Fruit fly (Drosophila melanogaster) whole organism, adult: ENCODE results near the gene CG15922.

ENCODE experiments used
- CG1620 ChIP-seq: fragments of 200-800 bp; sonication (Bioruptor generic); optimal IDR thresholded peaks from 2 replicates; lab custom pipeline; 2016; ENCODE audit warnings: missing biosample characterization, missing genetic modification characterization
- CG5204 ChIP-seq: fragments of 200-800 bp; sonication (Bioruptor generic); optimal IDR thresholded peaks from 2 replicates; lab custom pipeline; 2016; ENCODE audit warnings: missing biosample characterization, missing genetic modification characterization
- Crg-1 ChIP-seq: fragments of 200-800 bp; sonication (Bioruptor generic); optimal IDR thresholded peaks from 2 replicates; lab custom pipeline; 2016; ENCODE audit warnings: missing biosample characterization, missing genetic modification characterization

dm6 chr3R:20576789-20577188 lies 16.7 kb upstream of the CG15922 start, which contains the start of the genes TFAM and CG5412:
- TF ChIP-seq Crg-1 (GFP tag; lab: Kevin White, UChicago) (no peak), CG1620 (GFP tag; lab: Kevin White, UChicago) (peak; percentile 15), CG5204 (GFP tag; lab: Kevin White, UChicago) (no peak)
